Worm (Caenorhabditis elegans) whole organism, L1 larva: Measurements from ENCODE around the gene C07A9.10.

Source experiments
- C16A3.4 ChIP-seq: fragments of 150-350 bp; optimal IDR thresholded peaks from 2 replicates; lab custom pipeline; 2014; ENCODE audit warnings: missing biosample characterization, missing genetic modification characterization
- alr-1 ChIP-seq: fragments of 200-800 bp; sonication (Bioruptor generic); optimal IDR thresholded peaks from 2 replicates; lab custom pipeline; 2018; ENCODE audit warnings: borderline replicate concordance, mild to moderate bottlenecking, missing genetic modification characterization, missing compliant biosample characterization
- aly-2 ChIP-seq: fragments of 150-350 bp; optimal IDR thresholded peaks from 2 replicates; lab custom pipeline; 2014; ENCODE audit warnings: missing biosample characterization, missing genetic modification characterization
- ama-1 ChIP-seq: fragments of 150-350 bp; optimal IDR thresholded peaks from 2 replicates; lab custom pipeline; 2014
- fos-1 ChIP-seq: fragments of 150-350 bp; optimal IDR thresholded peaks from 2 replicates; lab custom pipeline; 2014; ENCODE audit warnings: missing biosample characterization, missing genetic modification characterization
- lin-13 ChIP-seq: fragments of 150-350 bp; optimal IDR thresholded peaks from 2 replicates; lab custom pipeline; 2014; ENCODE audit warnings: missing biosample characterization, missing genetic modification reagents, missing genetic modification characterization
- mdl-1 ChIP-seq, 2 experiments: fragments of 150-350 bp; optimal IDR thresholded peaks; 2 replicates each; lab custom pipeline; 2014 to 2017; ENCODE audit warnings: missing biosample characterization in 2 of 2, missing genetic modification characterization in 2 of 2, inconsistent platforms in 1 of 2
- nhr-11 ChIP-seq: fragments of 150-350 bp; optimal IDR thresholded peaks from 2 replicates; lab custom pipeline; 2014; ENCODE audit warnings: missing biosample characterization, missing genetic modification characterization
- nhr-237 ChIP-seq: fragments of 150-350 bp; optimal IDR thresholded peaks from 2 replicates; lab custom pipeline; 2014; ENCODE audit warnings: missing biosample characterization, missing genetic modification characterization
- nhr-71 ChIP-seq: sonication (generic microtip); optimal IDR thresholded peaks from 2 replicates; lab custom pipeline; 2016; ENCODE audit warnings: mild to moderate bottlenecking, missing genetic modification characterization, moderate library complexity, missing compliant biosample characterization
- skn-1 ChIP-seq: fragments of 150-350 bp; optimal IDR thresholded peaks from 2 replicates; lab custom pipeline; 2014; ENCODE audit warnings: missing biosample characterization, missing genetic modification characterization
- unc-130 ChIP-seq: fragments of 150-350 bp; optimal IDR thresholded peaks from 2 replicates; lab custom pipeline; 2017; ENCODE audit warnings: missing biosample characterization, missing genetic modification characterization, inconsistent platforms
- unc-62 ChIP-seq: fragments of 150-350 bp; optimal IDR thresholded peaks from 2 replicates; lab custom pipeline; 2014; ENCODE audit warnings: missing biosample characterization, missing genetic modification reagents, missing genetic modification characterization

DNA sequence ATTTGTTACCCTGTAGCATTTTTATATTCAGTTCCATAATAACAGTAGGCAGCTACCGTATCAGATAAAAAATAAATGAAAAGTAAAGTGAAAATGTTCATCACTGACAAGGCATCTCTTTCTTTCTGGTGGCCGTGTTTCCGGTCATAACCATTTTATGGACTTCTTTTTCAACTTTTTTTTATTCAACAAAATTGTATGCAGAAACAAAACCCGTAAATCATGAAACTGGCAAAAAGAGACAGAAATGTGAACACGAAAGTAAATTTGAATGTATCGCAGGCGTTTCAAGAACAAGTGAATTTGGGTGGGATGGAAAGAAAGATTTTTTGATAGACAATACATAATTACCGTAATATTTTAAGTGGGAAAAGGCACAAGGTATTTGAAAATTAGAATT is 39.3 kb upstream of the C07A9.10 start, which contains the start of gene clec-162:
- TF ChIP-seq unc-62 (GFP tag; lab: Kevin White, UChicago) = no peak
- no peak for TF ChIP-seq mdl-1 (tag; optimal IDR thresholded peaks at IDR 0.05; lab: Kevin White, UChicago)
- no peak for TF ChIP-seq lin-13 (GFP tag; lab: Kevin White, UChicago)
- TF ChIP-seq nhr-11 (tag; lab: Kevin White, UChicago) = no peak
- TF ChIP-seq aly-2 (tag; lab: Kevin White, UChicago) = no peak
- no peak for TF ChIP-seq nhr-237 (tag; lab: Kevin White, UChicago)
- TF ChIP-seq fos-1 (tag; lab: Kevin White, UChicago) = no peak
- TF ChIP-seq ama-1 (lab: Kevin White, UChicago) = no peak
- no peak for TF ChIP-seq C16A3.4 (tag; lab: Kevin White, UChicago)
- no peak for TF ChIP-seq skn-1 (tag; lab: Kevin White, UChicago)
- no peak for TF ChIP-seq unc-130
- TF ChIP-seq nhr-71 (tag; lab: Kevin White, UChicago) = no peak
- TF ChIP-seq alr-1 = no peak
